Worm (Caenorhabditis elegans): ENCODE data around the gene F13H8.2.
A peak's percentile ranks its signal among the peaks of the same experiment; 100 is the strongest.

The F13H8.2 gene

DNA sequence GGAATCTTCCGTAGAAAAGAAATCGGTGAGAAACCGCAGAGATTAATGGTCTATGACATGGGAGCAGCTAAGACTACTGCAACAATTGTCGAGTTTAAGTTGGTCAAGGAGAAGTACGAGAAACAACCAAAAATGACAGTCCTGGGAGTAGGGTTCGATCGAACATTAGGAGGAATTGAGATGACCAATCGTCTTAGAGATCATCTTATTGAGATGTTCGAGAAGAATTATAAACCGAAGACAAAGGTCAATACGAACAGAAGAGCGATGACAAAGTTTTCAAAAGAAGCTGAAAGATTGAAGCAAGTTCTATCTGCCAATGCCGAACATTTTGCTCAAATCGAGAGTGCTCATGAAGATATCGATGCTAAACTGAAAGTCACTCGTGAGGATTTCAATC lies 22.1 kb upstream of the F13H8.2 start:
- TF ChIP-seq W03F9.2 (tag; optimal IDR thresholded peaks at IDR 0.05), result no peak
- TF ChIP-seq dao-5 (tag; optimal IDR thresholded peaks at IDR 0.05), result no peak
- TF ChIP-seq him-1 (tag; optimal IDR thresholded peaks at IDR 0.05), result no peak

DNA sequence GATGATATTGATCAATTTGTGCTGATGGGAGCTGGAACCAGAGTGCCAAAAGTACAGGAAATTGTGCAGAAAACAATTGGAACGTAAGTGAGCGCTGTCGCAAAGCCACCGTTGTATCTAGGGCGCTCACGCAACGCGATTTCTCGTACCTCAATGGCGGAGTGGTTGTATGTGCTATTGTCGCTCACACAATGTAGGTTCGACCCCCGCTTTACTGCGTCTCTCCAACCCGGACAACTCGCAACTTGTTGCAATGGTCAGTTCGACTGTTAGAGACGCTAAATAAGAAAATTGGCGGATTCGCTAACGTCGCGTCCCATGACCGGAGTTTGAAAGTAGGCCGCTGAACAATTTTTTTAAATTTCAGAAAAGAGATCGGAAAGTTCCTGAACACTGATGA lies 21.7 kb upstream of the F13H8.2 start:
- TF ChIP-seq dao-5 (tag; optimal IDR thresholded peaks at IDR 0.05) (peak; percentile 23), W03F9.2 (tag; optimal IDR thresholded peaks at IDR 0.05) (no peak)

ce11 chrII:6250782-6251461 lies 19.2 kb upstream of the F13H8.2 start, which contains the start of gene phb-2:
phb-2 (plus strand) TSS chrII:6251411.
- no peak for TF ChIP-seq him-1 (tag; optimal IDR thresholded peaks at IDR 0.05)
- TF ChIP-seq W03F9.2 (tag; optimal IDR thresholded peaks at IDR 0.05), result peak; percentile 75

- no peak for TF ChIP-seq him-1 (tag; optimal IDR thresholded peaks at IDR 0.05)
These were observed 17.5 kb upstream of the F13H8.2 start for ce11 chrII:6252707-6253106.

DNA sequence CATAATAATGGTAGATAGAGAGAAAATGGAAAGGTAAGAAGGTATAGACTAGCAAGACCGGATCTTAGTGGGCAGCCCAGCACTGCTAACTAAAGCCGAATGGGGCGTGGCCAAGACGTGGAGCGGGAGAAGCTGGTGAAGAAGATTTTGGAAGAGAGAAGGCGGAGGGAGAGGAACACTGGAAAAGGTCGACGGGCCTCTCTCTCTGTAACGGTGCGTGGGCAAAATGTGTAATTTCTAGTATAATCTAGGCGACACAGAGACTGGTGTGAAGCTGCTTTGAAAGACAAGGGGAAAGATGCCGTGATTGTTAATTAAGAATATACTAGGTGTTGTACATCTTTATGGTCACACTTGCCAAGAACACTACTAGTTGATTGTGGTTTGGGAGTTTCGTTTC lies 14.1 kb upstream of the F13H8.2 start, which contains the start of gene F13H8.5:
Gene F13H8.5 (minus strand): TSS at position 101 of the 400 bp plus-strand sequence.
- TF ChIP-seq W03F9.2 (tag; optimal IDR thresholded peaks at IDR 0.05) (no peak), him-1 (tag; optimal IDR thresholded peaks at IDR 0.05) (no peak), dao-5 (tag; optimal IDR thresholded peaks at IDR 0.05) (no peak)

ce11 chrII:6257220-6257877 lies 12.8 kb upstream of the F13H8.2 start:
- TF ChIP-seq dao-5 (tag; optimal IDR thresholded peaks at IDR 0.05), result no peak
- TF ChIP-seq him-1 (tag; optimal IDR thresholded peaks at IDR 0.05), result no peak
- TF ChIP-seq W03F9.2 (tag; optimal IDR thresholded peaks at IDR 0.05), result no peak

- no peak for TF ChIP-seq him-1 (tag; optimal IDR thresholded peaks at IDR 0.05)
- no peak for TF ChIP-seq dao-5 (tag; optimal IDR thresholded peaks at IDR 0.05)
- no peak for TF ChIP-seq W03F9.2 (tag; optimal IDR thresholded peaks at IDR 0.05)
These were observed 10.3 kb upstream of the F13H8.2 start, which contains the start of gene F13H8.11 for ce11 chrII:6259867-6260266. F13H8.11 (minus strand) TSS chrII:6260021.

DNA sequence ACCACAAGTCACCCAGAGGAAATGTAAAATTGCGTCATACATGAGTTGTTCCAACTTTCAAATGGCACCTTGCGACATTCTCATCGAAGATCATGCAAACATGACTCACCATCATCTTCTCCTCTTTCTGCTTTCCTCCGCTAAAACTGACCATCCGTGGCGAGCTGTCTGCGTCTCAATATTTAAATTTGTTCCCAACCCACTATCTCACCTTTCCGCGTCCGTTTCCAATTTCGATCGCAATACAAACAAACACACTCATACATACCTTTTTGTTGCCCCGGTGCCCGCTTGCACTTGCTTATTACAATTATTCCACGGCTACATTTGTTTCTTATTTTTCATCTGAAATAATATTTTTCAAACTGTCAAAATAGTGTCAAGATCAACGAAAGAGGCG lies 9.5 kb upstream of the F13H8.2 start, which contains the start of gene nmgp-1:
Gene nmgp-1 (plus strand): TSS at position 174 of the 400 bp plus-strand sequence.
- no peak for TF ChIP-seq dao-5 (tag; optimal IDR thresholded peaks at IDR 0.05)
- no peak for TF ChIP-seq him-1 (tag; optimal IDR thresholded peaks at IDR 0.05)
- TF ChIP-seq W03F9.2 (tag; optimal IDR thresholded peaks at IDR 0.05), result no peak

DNA sequence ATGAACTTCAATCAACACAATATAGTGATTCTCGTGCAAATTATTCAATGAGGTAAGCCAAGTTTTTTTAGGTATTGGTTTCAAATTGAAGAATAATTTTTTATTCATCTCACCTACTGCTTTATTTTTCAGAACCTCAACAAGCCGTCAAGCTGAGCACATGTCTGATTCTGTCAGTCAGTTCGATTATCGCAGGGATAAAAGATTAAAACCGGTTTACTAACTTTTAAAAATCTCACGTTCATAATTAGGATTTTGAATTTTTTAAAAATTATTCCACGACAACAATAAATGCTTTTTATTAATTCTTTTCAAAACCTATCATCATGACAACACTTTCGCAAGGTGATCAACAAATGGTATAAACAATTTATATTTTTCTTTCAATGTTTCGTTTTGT lies 7.9 kb upstream of the F13H8.2 start, which contains the start of gene F13H8.12:
Gene F13H8.12 (plus strand): TSS at position 301 of the 400 bp plus-strand sequence.
- TF ChIP-seq W03F9.2 (tag; optimal IDR thresholded peaks at IDR 0.05), result no peak
- no peak for TF ChIP-seq him-1 (tag; optimal IDR thresholded peaks at IDR 0.05)
- TF ChIP-seq dao-5 (tag; optimal IDR thresholded peaks at IDR 0.05), result no peak

DNA sequence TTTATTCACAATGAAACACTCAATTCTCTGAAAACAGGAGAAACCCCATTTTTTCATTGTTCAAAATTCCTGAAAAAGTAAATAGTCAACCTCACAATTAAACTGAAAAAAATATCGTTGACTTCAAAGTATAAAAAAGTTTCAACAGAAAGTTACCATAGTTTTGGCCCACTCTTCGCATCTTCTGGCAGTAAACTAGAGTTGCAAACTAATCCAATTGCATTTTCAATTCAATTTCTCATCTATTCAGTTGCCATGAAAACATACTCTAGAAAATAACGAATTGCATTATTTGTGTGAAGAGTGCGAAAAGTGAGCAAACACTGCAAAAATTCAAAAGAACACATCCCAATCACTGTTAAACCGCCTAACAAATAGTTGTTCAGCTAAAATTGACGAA lies 6.5 kb upstream of the F13H8.2 start, which contains the start of gene F13H8.3:
Gene F13H8.3 (plus strand): TSS at position 301 of the 400 bp plus-strand sequence.
- no peak for TF ChIP-seq W03F9.2 (tag; optimal IDR thresholded peaks at IDR 0.05)
- TF ChIP-seq him-1 (tag; optimal IDR thresholded peaks at IDR 0.05), result no peak
- no peak for TF ChIP-seq dao-5 (tag; optimal IDR thresholded peaks at IDR 0.05)

- TF ChIP-seq him-1 (tag; optimal IDR thresholded peaks at IDR 0.05) (no peak), W03F9.2 (tag; optimal IDR thresholded peaks at IDR 0.05) (no peak), dao-5 (tag; optimal IDR thresholded peaks at IDR 0.05) (no peak)
These were observed 2.2 kb upstream of the F13H8.2 start, which contains the start of gene F13H8.8 for ce11 chrII:6267983-6268382. F13H8.8 (minus strand) TSS chrII:6268083.

DNA sequence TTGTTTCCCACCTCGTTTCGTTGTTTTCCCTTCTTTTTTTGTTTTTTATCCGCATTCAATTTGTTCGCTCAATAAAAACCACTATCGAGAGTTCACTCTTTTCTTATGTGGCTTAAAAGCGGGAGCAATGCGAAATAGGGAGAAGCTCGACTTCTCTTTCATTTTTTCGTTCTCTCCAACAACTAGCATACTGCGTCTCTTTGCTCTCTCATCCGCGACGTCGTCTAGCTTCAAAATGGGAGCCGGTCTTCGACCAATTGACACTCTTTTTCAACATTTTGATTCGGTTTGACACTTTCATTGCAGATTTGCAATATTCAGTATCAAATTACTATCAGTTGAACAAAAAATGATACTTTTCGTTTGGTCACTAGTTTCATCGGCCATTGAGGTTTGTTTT lies 3.8 kb downstream of the F13H8.2 start, which contains the start of gene bpl-1:
Gene bpl-1 (plus strand): TSS at position 301 of the 400 bp plus-strand sequence.
- TF ChIP-seq him-1 (tag; optimal IDR thresholded peaks at IDR 0.05), result no peak
- TF ChIP-seq dao-5 (tag; optimal IDR thresholded peaks at IDR 0.05), result no peak
- no peak for TF ChIP-seq W03F9.2 (tag; optimal IDR thresholded peaks at IDR 0.05)

DNA sequence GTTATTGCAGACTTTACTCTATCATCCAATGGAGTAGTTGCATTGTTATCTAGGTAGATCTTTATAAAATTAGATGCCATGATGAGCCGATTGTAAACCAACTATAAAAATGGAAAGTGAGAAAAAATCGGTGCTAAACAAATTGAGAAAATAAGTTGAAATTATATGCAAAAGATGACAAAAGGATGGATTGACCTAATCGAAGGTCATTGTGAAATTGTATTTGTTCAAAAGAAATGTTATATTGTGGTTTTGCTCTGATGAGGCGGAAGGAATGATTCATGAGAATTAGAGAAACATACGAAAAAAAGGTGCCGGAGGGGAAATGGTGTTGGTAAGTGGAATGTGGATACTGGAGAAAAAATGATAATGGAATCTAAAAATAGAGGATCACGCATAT lies 10.8 kb downstream of the F13H8.2 start, which contains the start of gene scly-1:
Gene scly-1 (minus strand): TSS at position 101 of the 400 bp plus-strand sequence.
- no peak for TF ChIP-seq W03F9.2 (tag; optimal IDR thresholded peaks at IDR 0.05)
- no peak for TF ChIP-seq him-1 (tag; optimal IDR thresholded peaks at IDR 0.05)
- TF ChIP-seq dao-5 (tag; optimal IDR thresholded peaks at IDR 0.05), result no peak

- TF ChIP-seq W03F9.2 (tag; optimal IDR thresholded peaks at IDR 0.05) (no peak), him-1 (tag; optimal IDR thresholded peaks at IDR 0.05) (no peak), dao-5 (tag; optimal IDR thresholded peaks at IDR 0.05) (no peak)
These were observed 11.7 kb downstream of the F13H8.2 start for ce11 chrII:6281903-6282302.

Data from whole organism, L4/young adult.